Worm (Caenorhabditis elegans) whole organism, L1 larva: ENCODE results near the gene csn-5.

Source experiments
- aly-2 ChIP-seq: fragments of 150-350 bp; optimal IDR thresholded peaks from 2 replicates; lab custom pipeline; 2014; ENCODE audit warnings: missing biosample characterization, missing genetic modification characterization
- ama-1 ChIP-seq: fragments of 150-350 bp; optimal IDR thresholded peaks from 2 replicates; lab custom pipeline; 2014
- ceh-90 ChIP-seq: sonication (generic microtip); optimal IDR thresholded peaks from 2 replicates; lab custom pipeline; 2016; ENCODE audit warnings: missing genetic modification characterization, missing compliant biosample characterization
- unc-62 ChIP-seq: fragments of 150-350 bp; optimal IDR thresholded peaks from 2 replicates; lab custom pipeline; 2014; ENCODE audit warnings: missing biosample characterization, missing genetic modification reagents, missing genetic modification characterization
- unc-98 ChIP-seq: fragments of 200-800 bp; sonication (Bioruptor generic); IDR thresholded peaks from 2 replicates; pipeline ENCODE4 v1.3.6; 2022; ENCODE audit warnings: missing genetic modification characterization, missing compliant biosample characterization
- zag-1 ChIP-seq: fragments of 150-350 bp; optimal IDR thresholded peaks from 2 replicates; lab custom pipeline; 2014; ENCODE audit warnings: missing biosample characterization, missing genetic modification characterization

DNA sequence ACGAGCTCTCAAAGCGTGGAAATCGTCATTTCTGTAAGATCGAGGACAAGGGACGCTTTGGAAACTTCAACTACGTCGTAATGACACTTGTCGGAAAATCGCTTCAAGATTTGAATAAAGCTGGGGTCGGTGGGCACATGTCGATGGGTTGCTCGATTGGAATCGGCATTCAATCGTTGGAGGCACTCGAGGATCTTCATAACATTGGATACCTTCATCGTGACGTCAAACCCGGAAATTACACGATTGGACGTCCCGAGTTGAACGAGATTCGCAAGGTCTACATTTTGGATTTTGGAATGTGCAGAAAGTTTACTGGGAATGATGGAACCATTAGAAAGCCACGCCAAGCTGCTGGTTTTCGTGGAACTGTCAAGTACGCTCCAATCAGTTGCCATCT is 16.8 kb upstream of the csn-5 start:
- TF ChIP-seq zag-1 (tag; lab: Kevin White, UChicago) (no peak), aly-2 (tag; lab: Kevin White, UChicago) (no peak), ceh-90 (tag; lab: Kevin White, UChicago) (no peak), ama-1 (lab: Kevin White, UChicago) (no peak), unc-62 (GFP tag; lab: Kevin White, UChicago) (no peak), unc-98 (no peak)
